Worm (Caenorhabditis elegans): ENCODE measurements around the gene F49C12.15.
A peak's percentile ranks its signal among the peaks of the same experiment; 100 is the strongest.

The F49C12.15 gene

DNA sequence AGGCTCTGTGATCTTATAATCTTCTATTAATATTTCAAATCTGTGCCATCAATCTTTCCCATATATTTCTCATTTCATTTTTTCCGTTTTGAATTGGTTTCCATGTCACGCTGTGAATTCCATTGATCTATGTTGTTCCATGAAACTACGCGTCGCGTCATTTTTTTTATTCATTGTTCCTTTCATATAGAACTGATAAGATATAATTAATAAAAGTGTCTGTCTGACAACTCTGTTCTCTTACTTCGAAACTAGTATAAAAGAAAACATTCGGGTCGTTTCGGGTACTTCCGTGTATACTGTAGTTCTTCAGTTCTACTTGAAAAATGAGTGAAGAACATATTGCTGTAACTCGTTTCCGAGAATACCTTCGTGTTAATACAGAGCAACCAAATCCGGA is 50.3 kb downstream of the F49C12.15 start, which contains the start of gene C10C5.3:
C10C5.3 (plus strand) TSS at position 301 of the 400 bp plus-strand sequence.
- no peak for TF ChIP-seq aly-2 (tag; optimal IDR thresholded peaks at IDR 0.05)
- no peak for TF ChIP-seq mdl-1 (tag; optimal IDR thresholded peaks at IDR 0.05)
- TF ChIP-seq ama-1 (optimal IDR thresholded peaks at IDR 0.05), result no peak
- TF ChIP-seq hmg-11 (tag; optimal IDR thresholded peaks at IDR 0.05), result no peak
- TF ChIP-seq fkh-2 (tag; optimal IDR thresholded peaks at IDR 0.05), result no peak
- no peak for TF ChIP-seq lsy-12 (tag; optimal IDR thresholded peaks at IDR 0.05)

DNA sequence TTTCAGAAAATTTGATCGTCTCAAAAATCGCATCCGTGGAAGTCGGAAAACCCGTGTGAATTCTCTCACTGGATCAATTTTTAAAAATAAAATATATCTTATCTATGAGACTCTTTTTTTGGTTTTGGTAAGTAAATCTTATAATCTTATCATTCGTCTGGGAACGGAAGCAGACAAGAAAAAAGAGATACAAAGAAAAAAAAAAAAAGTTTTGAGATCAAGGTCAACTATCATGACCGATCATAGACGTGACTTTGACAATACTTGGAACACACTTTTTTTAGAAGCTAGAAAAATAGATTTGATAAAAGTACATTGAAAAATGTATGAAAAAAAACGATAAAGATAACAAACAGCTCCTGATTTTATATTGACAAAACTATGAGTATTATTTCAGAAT is 52.3 kb downstream of the F49C12.15 start:
- no peak for TF ChIP-seq mdl-1 (tag; optimal IDR thresholded peaks at IDR 0.05)
- no peak for TF ChIP-seq ztf-11 (tag; optimal IDR thresholded peaks at IDR 0.05)
- no peak for TF ChIP-seq unc-39 (tag; optimal IDR thresholded peaks at IDR 0.05)
- no peak for TF ChIP-seq elt-1 (tag; optimal IDR thresholded peaks at IDR 0.05)
- no peak for TF ChIP-seq pqm-1 (tag; optimal IDR thresholded peaks at IDR 0.05)
- TF ChIP-seq fkh-10 (GFP tag; optimal IDR thresholded peaks at IDR 0.05), result no peak
- TF ChIP-seq elt-3 (tag; optimal IDR thresholded peaks at IDR 0.05), result peak in 2 of 3 experiments; percentile 11 to 88
- TF ChIP-seq aly-2 (tag; optimal IDR thresholded peaks at IDR 0.05), result no peak
- TF ChIP-seq nhr-25 (tag; optimal IDR thresholded peaks at IDR 0.05), result peak; percentile 47
- TF ChIP-seq nhr-43 (tag; optimal IDR thresholded peaks at IDR 0.05; ENCODE audit: poor library complexity, severe bottlenecking), result peak; percentile 25
- no peak for TF ChIP-seq egl-5 (tag; optimal IDR thresholded peaks at IDR 0.05)
- no peak for TF ChIP-seq ceh-16 (tag; optimal IDR thresholded peaks at IDR 0.05)
- TF ChIP-seq hmg-11 (tag; optimal IDR thresholded peaks at IDR 0.05), result no peak
- peak; percentile 22 for TF ChIP-seq nhr-23 (tag; optimal IDR thresholded peaks at IDR 0.05)

All from whole organism, L3 larva.